Fruit fly (Drosophila melanogaster): Measurements from ENCODE around the gene CG17896.

CG17896 gene

dm6 chrX:499589-500041 is 6.3 kb upstream of the CG17896 start (continued):
- TF ChIP-seq CG8319 (GFP tag; optimal IDR thresholded peaks at IDR 0.05) (peak; percentile 50), Ets21C (GFP tag; optimal IDR thresholded peaks at IDR 0.05) (peak; percentile 70), CG4318 (GFP tag; optimal IDR thresholded peaks at IDR 0.05) (peak; percentile 82), Met (GFP tag; optimal IDR thresholded peaks at IDR 0.05) (no peak), CG34406 (GFP tag; optimal IDR thresholded peaks at IDR 0.05) (peak; percentile 64), topi (GFP tag; optimal IDR thresholded peaks at IDR 0.05) (peak; percentile 79), vri (GFP tag; optimal IDR thresholded peaks at IDR 0.05) (peak; percentile 65), pdm3 (GFP tag; optimal IDR thresholded peaks at IDR 0.05) (no peak), CG11762 (GFP tag; optimal IDR thresholded peaks at IDR 0.05; ENCODE audit: insufficient read depth) (peak; percentile 42), Sox102F (GFP tag; optimal IDR thresholded peaks at IDR 0.05) (no peak), Hr38 (GFP tag; optimal IDR thresholded peaks at IDR 0.05) (no peak), esn (GFP tag; optimal IDR thresholded peaks at IDR 0.05) (peak; percentile 73), Gug (GFP tag; IDR thresholded peaks at IDR 0.05) (peak; percentile 59; the same call in 1 of the 2 replicates), CG6792 (GFP tag; optimal IDR thresholded peaks at IDR 0.05) (peak; percentile 64), CG10669 (GFP tag; optimal IDR thresholded peaks at IDR 0.05) (peak; percentile 74)

- TF ChIP-seq CG10669 (GFP tag; optimal IDR thresholded peaks at IDR 0.05): no peak
- no peak for TF ChIP-seq CG8319 (GFP tag; optimal IDR thresholded peaks at IDR 0.05)
- no peak for TF ChIP-seq CG10631 (GFP tag; optimal IDR thresholded peaks at IDR 0.05)
- peak; percentile 82 for TF ChIP-seq svp (GFP tag)
Measured at dm6 chrX:498924-499588, 5.8 kb upstream of the CG17896 start.

dm6 chrX:498434-498833 is 5.1 kb upstream of the CG17896 start:
- TF ChIP-seq OdsH (GFP tag; optimal IDR thresholded peaks at IDR 0.05): no peak
- TF ChIP-seq svp (GFP tag): no peak

dm6 chrX:497425-497824 is 4.1 kb upstream of the CG17896 start:
- no peak for TF ChIP-seq Sox15 (GFP tag; optimal IDR thresholded peaks at IDR 0.05)
- TF ChIP-seq CG32006 (GFP tag; optimal IDR thresholded peaks at IDR 0.05): no peak
- TF ChIP-seq svp (GFP tag): peak; percentile 89

dm6 chrX:496326-496725 is 3.0 kb upstream of the CG17896 start, which contains the start of gene svr:
Gene svr (plus strand): TSS chrX:496446.
- TF ChIP-seq CG6163 (GFP tag; IDR thresholded peaks at IDR 0.05) (no peak), fd85E (GFP tag; optimal IDR thresholded peaks at IDR 0.05) (no peak), eg (GFP tag; IDR thresholded peaks at IDR 0.05) (no peak), dsx (GFP tag; optimal IDR thresholded peaks at IDR 0.05; ENCODE audit: poor library complexity, severe bottlenecking) (peak; percentile 11), CG6808 (GFP tag; optimal IDR thresholded peaks at IDR 0.05) (no peak), Ets96B (tag; optimal IDR thresholded peaks at IDR 0.05) (no peak), achi (GFP tag; optimal IDR thresholded peaks at IDR 0.05) (peak; percentile 36), vri (GFP tag; optimal IDR thresholded peaks at IDR 0.05) (no peak), CG11762 (GFP tag; optimal IDR thresholded peaks at IDR 0.05; ENCODE audit: insufficient read depth) (no peak), CG3032 (tag; optimal IDR thresholded peaks at IDR 0.05) (no peak), Eip93F (GFP tag; optimal IDR thresholded peaks at IDR 0.05) (no peak), Sox102F (GFP tag; optimal IDR thresholded peaks at IDR 0.05) (no peak), CG8119 (GFP tag; IDR thresholded peaks at IDR 0.05) (no peak), Gug (GFP tag; IDR thresholded peaks at IDR 0.05) (no peak), ss (GFP tag; optimal IDR thresholded peaks at IDR 0.05) (no peak), dac (GFP tag; optimal IDR thresholded peaks at IDR 0.05) (no peak), fkh (GFP tag; optimal IDR thresholded peaks at IDR 0.05) (peak; percentile 84), CG8319 (GFP tag; optimal IDR thresholded peaks at IDR 0.05) (no peak), CG6276 (GFP tag; optimal IDR thresholded peaks at IDR 0.05) (no peak), CG32006 (GFP tag; optimal IDR thresholded peaks at IDR 0.05) (no peak), Hr4 (GFP tag; optimal IDR thresholded peaks at IDR 0.05) (no peak), CG9139 (GFP tag; optimal IDR thresholded peaks at IDR 0.05) (no peak), Hr39 (GFP tag; optimal IDR thresholded peaks at IDR 0.05) (no peak), Sox14 (GFP tag; optimal IDR thresholded peaks at IDR 0.05) (peak; percentile 0), CG16779 (tag; optimal IDR thresholded peaks at IDR 0.05) (no peak), topi (GFP tag; optimal IDR thresholded peaks at IDR 0.05) (no peak), CG31627 (GFP tag; optimal IDR thresholded peaks at IDR 0.05) (no peak), svp (GFP tag) (peak; percentile 37), CG11902 (GFP tag; optimal IDR thresholded peaks at IDR 0.05) (no peak), Ets21C (GFP tag; optimal IDR thresholded peaks at IDR 0.05) (no peak), acj6 (GFP tag; optimal IDR thresholded peaks at IDR 0.05) (no peak), esn (GFP tag; optimal IDR thresholded peaks at IDR 0.05) (no peak)
